Worm (Caenorhabditis elegans) whole organism, L4 larva: Measurements from ENCODE around the gene mics-1.

ENCODE experiments used
- F10B5.3 ChIP-seq: sonication (generic microtip); optimal IDR thresholded peaks from 2 replicates; lab custom pipeline; 2016; ENCODE audit warnings: mild to moderate bottlenecking, missing genetic modification characterization, missing compliant biosample characterization
- dmd-9 ChIP-seq: fragments of 200-800 bp; sonication (Bioruptor generic); IDR thresholded peaks from 2 replicates; pipeline ENCODE4 v1.3.6; 2022; ENCODE audit warnings: missing genetic modification reagents, missing genetic modification characterization, missing compliant biosample characterization
- lin-1 ChIP-seq: fragments of 200-800 bp; sonication (Bioruptor generic); IDR thresholded peaks from 2 replicates; pipeline ENCODE4 v1.3.6; 2022; ENCODE audit warnings: missing genetic modification reagents, missing genetic modification characterization, missing compliant biosample characterization
- lir-3 ChIP-seq: sonication (generic microtip); optimal IDR thresholded peaks from 2 replicates; lab custom pipeline; 2016; ENCODE audit warnings: mild to moderate bottlenecking, missing genetic modification characterization, missing compliant biosample characterization
- mdl-1 ChIP-seq, 2 experiments: fragments of 150-350 bp in 1 of 2; sonication (generic microtip) in 1 of 2; optimal IDR thresholded peaks; 2 replicates each; lab custom pipeline; 2014 to 2017; ENCODE audit warnings: missing biosample characterization in 2 of 2, missing genetic modification characterization in 2 of 2

- TF ChIP-seq mdl-1 (tag; optimal IDR thresholded peaks at IDR 0.05; lab: Kevin White, UChicago) = no peak
- TF ChIP-seq lin-1 = no peak
- no peak for TF ChIP-seq dmd-9
- TF ChIP-seq lir-3 (tag; lab: Kevin White, UChicago) = no peak
- no peak for TF ChIP-seq F10B5.3 (tag; lab: Kevin White, UChicago)
Observed at ce11 chrV:10588694-10589093, 10.6 kb upstream of the mics-1 start, which contains the start of gene srg-32.
